Fruit fly (Drosophila melanogaster) whole organism, embryonic: ENCODE results near the gene CG4730.

ENCODE experiments used
- CG10274 ChIP-seq: fragments of 200-800 bp; sonication (Bioruptor generic); optimal IDR thresholded peaks from 3 replicates; lab custom pipeline; 2017; ENCODE audit warnings: missing biosample characterization, mild to moderate bottlenecking, missing genetic modification characterization
- CG12071 ChIP-seq: fragments of 200-800 bp; sonication (Bioruptor generic); optimal IDR thresholded peaks from 3 replicates; lab custom pipeline; 2018; ENCODE audit warnings: missing biosample characterization, mild to moderate bottlenecking, missing genetic modification characterization
- CG12659 ChIP-seq: fragments of 200-800 bp; sonication (Bioruptor generic); optimal IDR thresholded peaks from 3 replicates; lab custom pipeline; 2017; ENCODE audit warnings: mild to moderate bottlenecking, missing biosample characterization, missing genetic modification reagents, missing genetic modification characterization
- CG13775 ChIP-seq: fragments of 200-800 bp; sonication (Bioruptor generic); optimal IDR thresholded peaks from 3 replicates; lab custom pipeline; 2017; ENCODE audit warnings: missing biosample characterization, mild to moderate bottlenecking, missing genetic modification characterization
- CG16813 ChIP-seq: fragments of 200-800 bp; sonication (Bioruptor generic); IDR thresholded peaks from 3 replicates; pipeline ENCODE4 v1.3.6; 2022; ENCODE audit warnings: missing biosample characterization, missing genetic modification characterization; ENCODE audit not compliant: partially characterized antibody
- CG16863 ChIP-seq: fragments of 200-800 bp; sonication (Bioruptor generic); optimal IDR thresholded peaks from 3 replicates; lab custom pipeline; 2016; ENCODE audit warnings: missing biosample characterization, missing genetic modification characterization
- CG17186 ChIP-seq: fragments of 200-800 bp; sonication (Bioruptor generic); optimal IDR thresholded peaks from 3 replicates; lab custom pipeline; 2017; ENCODE audit warnings: missing biosample characterization, missing genetic modification reagents, missing genetic modification characterization
- CG17829 ChIP-seq: fragments of 200-800 bp; optimal IDR thresholded peaks from 2 replicates; lab custom pipeline; 2019; ENCODE audit warnings: missing biosample characterization, mild to moderate bottlenecking, missing genetic modification characterization, moderate library complexity
- CG18011 ChIP-seq: fragments of 200-800 bp; sonication (Bioruptor generic); optimal IDR thresholded peaks from 2 replicates; lab custom pipeline; 2017; ENCODE audit warnings: missing biosample characterization, missing genetic modification characterization, mild to moderate bottlenecking, moderate library complexity, missing genotype
- CG18476 ChIP-seq: fragments of 200-800 bp; sonication (Bioruptor generic); optimal IDR thresholded peaks from 2 replicates; lab custom pipeline; 2016; ENCODE audit warnings: missing biosample characterization, mild to moderate bottlenecking, missing genetic modification characterization
- CG2120 ChIP-seq: fragments of 200-800 bp; sonication (Bioruptor generic); optimal IDR thresholded peaks from 3 replicates; lab custom pipeline; 2016; ENCODE audit warnings: missing biosample characterization, missing genetic modification characterization
- CG32772 ChIP-seq: fragments of 200-800 bp; sonication (Bioruptor generic); IDR thresholded peaks from 2 replicates; pipeline ENCODE4 v1.3.6; 2022; ENCODE audit warnings: missing biosample characterization, missing genetic modification characterization
- CG34422 ChIP-seq: fragments of 200-800 bp; sonication (Bioruptor generic); IDR thresholded peaks from 3 replicates; pipeline ENCODE4 v1.3.6; 2022; ENCODE audit warnings: missing biosample characterization, missing genetic modification characterization
- CG6654 ChIP-seq: fragments of 200-800 bp; sonication (Bioruptor generic); optimal IDR thresholded peaks from 2 replicates; lab custom pipeline; 2017; ENCODE audit warnings: missing biosample characterization, mild to moderate bottlenecking, missing genetic modification characterization
- CG6813 ChIP-seq: fragments of 200-800 bp; sonication (Bioruptor generic); optimal IDR thresholded peaks from 2 replicates; lab custom pipeline; 2017; ENCODE audit warnings: missing biosample characterization, missing genetic modification characterization, mild to moderate bottlenecking, moderate library complexity, missing genetic modification reagents
- CG7271 ChIP-seq: fragments of 200-800 bp; sonication (Bioruptor generic); optimal IDR thresholded peaks from 2 replicates; lab custom pipeline; 2018; ENCODE audit warnings: missing biosample characterization, mild to moderate bottlenecking, missing genetic modification characterization, moderate library complexity
- CG7987 ChIP-seq: fragments of 200-800 bp; sonication (Bioruptor generic); optimal IDR thresholded peaks from 2 replicates; lab custom pipeline; 2018; ENCODE audit warnings: missing biosample characterization, mild to moderate bottlenecking, missing genetic modification characterization, moderate library complexity
- CG8924 ChIP-seq: fragments of 200-800 bp; optimal IDR thresholded peaks from 3 replicates; lab custom pipeline; 2019; ENCODE audit warnings: missing biosample characterization, mild to moderate bottlenecking, missing genetic modification characterization, moderate library complexity
- CG8944 ChIP-seq: fragments of 200-800 bp; sonication (Bioruptor generic); optimal IDR thresholded peaks from 3 replicates; lab custom pipeline; 2016; ENCODE audit warnings: missing biosample characterization, missing genetic modification characterization
- CG9609 ChIP-seq: fragments of 200-800 bp; sonication (Bioruptor generic); optimal IDR thresholded peaks from 3 replicates; lab custom pipeline; 2016; ENCODE audit warnings: missing biosample characterization, missing genetic modification characterization
- CG9817 ChIP-seq: fragments of 200-800 bp; sonication (Bioruptor generic); optimal IDR thresholded peaks from 2 replicates; lab custom pipeline; 2018; ENCODE audit warnings: missing biosample characterization, mild to moderate bottlenecking, missing genetic modification characterization, moderate library complexity
- CG9932 ChIP-seq: fragments of 200-800 bp; sonication (Bioruptor generic); IDR thresholded peaks from 2 replicates; pipeline ENCODE4 v1.3.6; 2022; ENCODE audit warnings: missing biosample characterization, missing genetic modification characterization
- CkIIα-i1 ChIP-seq: fragments of 200-800 bp; sonication (Bioruptor generic); IDR thresholded peaks from 2 replicates; pipeline ENCODE4 v1.3.6; 2022; ENCODE audit warnings: missing biosample characterization, missing genetic modification characterization
- Elba2 ChIP-seq: fragments of 200-800 bp; sonication (Bioruptor generic); optimal IDR thresholded peaks from 3 replicates; lab custom pipeline; 2016; ENCODE audit warnings: missing biosample characterization, missing genetic modification characterization
- Gsc ChIP-seq: fragments of 200-800 bp; sonication (Bioruptor generic); IDR thresholded peaks from 2 replicates; pipeline ENCODE4 v1.3.6; 2022; ENCODE audit warnings: missing biosample characterization, missing genetic modification characterization
- PHDP ChIP-seq: fragments of 200-800 bp; sonication (Bioruptor generic); optimal IDR thresholded peaks from 3 replicates; lab custom pipeline; 2018; ENCODE audit warnings: missing biosample characterization, mild to moderate bottlenecking, missing genetic modification characterization, moderate library complexity
- Poxn ChIP-seq: fragments of 200-800 bp; sonication (Bioruptor generic); IDR thresholded peaks from 2 replicates; pipeline ENCODE4 v1.3.6; 2022; ENCODE audit warnings: missing biosample characterization, missing genetic modification characterization
- Ravus ChIP-seq: fragments of 200-800 bp; sonication (Bioruptor generic); IDR thresholded peaks from 2 replicates; pipeline ENCODE4 v1.3.6; 2022; ENCODE audit warnings: missing biosample characterization, missing genetic modification characterization
- Stat92E ChIP-seq, 3 experiments: fragments of >200 bp in 2 of 3; fragments of 200-800 bp in 1 of 3; sonication (Bioruptor generic) in 1 of 3; optimal IDR thresholded peaks; 2 replicates each; lab custom pipeline; 2017 to 2019; ENCODE audit warnings: missing biosample characterization in 3 of 3, missing genetic modification characterization in 3 of 3, mild to moderate bottlenecking in 1 of 3, moderate library complexity in 1 of 3
- ato ChIP-seq: fragments of 200-800 bp; sonication (Bioruptor generic); IDR thresholded peaks from 2 replicates; pipeline ENCODE4 v1.3.6; 2022; ENCODE audit warnings: missing biosample characterization, missing genetic modification characterization; ENCODE audit not compliant: partially characterized antibody
- bbx ChIP-seq: fragments of 200-800 bp; sonication (Bioruptor generic); IDR thresholded peaks from 2 replicates; pipeline ENCODE4 v1.3.6; 2022; ENCODE audit warnings: missing biosample characterization, missing genetic modification characterization; ENCODE audit not compliant: partially characterized antibody
- corto ChIP-seq: fragments of 200-800 bp; sonication (Bioruptor generic); optimal IDR thresholded peaks from 2 replicates; lab custom pipeline; 2016; ENCODE audit warnings: missing biosample characterization, mild to moderate bottlenecking, missing genetic modification characterization, moderate library complexity
- exex ChIP-seq: fragments of 200-800 bp; sonication (Bioruptor generic); optimal IDR thresholded peaks from 4 replicates; lab custom pipeline; 2018; ENCODE audit warnings: missing biosample characterization, mild to moderate bottlenecking, missing genetic modification characterization, moderate library complexity
- fd3F ChIP-seq: fragments of 200-800 bp; sonication (Bioruptor generic); optimal IDR thresholded peaks from 2 replicates; lab custom pipeline; 2018; ENCODE audit warnings: missing biosample characterization, mild to moderate bottlenecking, missing genetic modification characterization, moderate library complexity
- fd96Cb ChIP-seq: fragments of 200-800 bp; sonication (Bioruptor generic); optimal IDR thresholded peaks from 2 replicates; lab custom pipeline; 2018; ENCODE audit warnings: missing biosample characterization, mild to moderate bottlenecking, missing genetic modification characterization, moderate library complexity
- gt ChIP-seq: fragments of 200-800 bp; sonication (Bioruptor generic); IDR thresholded peaks from 2 replicates; pipeline ENCODE4 v1.3.6; 2022; ENCODE audit warnings: missing biosample characterization, missing genetic modification characterization
- hkb ChIP-seq, 2 experiments: fragments of 200-800 bp in 1 of 2; fragments of >200 bp in 1 of 2; sonication (Bioruptor generic) in 1 of 2; IDR thresholded peaks in 1 of 2; optimal IDR thresholded peaks in 1 of 2; 2 replicates each; pipeline versions ENCODE4 v1.3.6 to Lab custom; 2017 to 2022; ENCODE audit warnings: missing biosample characterization in 1 of 2, missing genetic modification characterization in 1 of 2
- inv ChIP-seq: fragments of 200-800 bp; sonication (Bioruptor generic); IDR thresholded peaks from 2 replicates; pipeline ENCODE4 v1.3.6; 2022; ENCODE audit warnings: missing biosample characterization, missing genetic modification characterization; ENCODE audit not compliant: partially characterized antibody
- kah ChIP-seq: fragments of 200-800 bp; sonication (Bioruptor generic); optimal IDR thresholded peaks from 2 replicates; lab custom pipeline; 2018; ENCODE audit warnings: missing biosample characterization, mild to moderate bottlenecking, missing genetic modification characterization
- onecut ChIP-seq: fragments of 200-800 bp; sonication (Bioruptor generic); IDR thresholded peaks from 2 replicates; pipeline ENCODE4 v1.3.6; 2022; ENCODE audit warnings: missing biosample characterization, missing genetic modification characterization
- org-1 ChIP-seq: fragments of 200-800 bp; sonication (Bioruptor generic); optimal IDR thresholded peaks from 2 replicates; lab custom pipeline; 2017; ENCODE audit warnings: missing biosample characterization, missing genetic modification characterization
- pho ChIP-seq: fragments of 200-800 bp; sonication (Bioruptor generic); optimal IDR thresholded peaks from 2 replicates; lab custom pipeline; 2016; ENCODE audit warnings: missing biosample characterization, missing genetic modification characterization
- pita ChIP-seq: fragments of 200-800 bp; sonication (Bioruptor generic); optimal IDR thresholded peaks from 2 replicates; lab custom pipeline; 2017; ENCODE audit warnings: missing biosample characterization, mild to moderate bottlenecking, missing genetic modification characterization
- rib ChIP-seq: fragments of 200-800 bp; sonication (Bioruptor generic); IDR thresholded peaks from 2 replicates; pipeline ENCODE4 v1.3.6; 2022; ENCODE audit warnings: missing biosample characterization, missing genetic modification characterization
- sens-2 ChIP-seq: fragments of 200-800 bp; sonication (Bioruptor generic); IDR thresholded peaks from 2 replicates; pipeline ENCODE4 v1.3.6; 2022; ENCODE audit warnings: missing biosample characterization, missing genetic modification characterization
- stwl ChIP-seq: fragments of 200-800 bp; sonication (Bioruptor generic); optimal IDR thresholded peaks from 3 replicates; lab custom pipeline; 2018; ENCODE audit warnings: missing biosample characterization, mild to moderate bottlenecking, missing genetic modification characterization, moderate library complexity
- sug ChIP-seq: fragments of 200-800 bp; optimal IDR thresholded peaks from 2 replicates; lab custom pipeline; 2019; ENCODE audit warnings: missing biosample characterization, mild to moderate bottlenecking, missing genetic modification characterization, moderate library complexity
- trh ChIP-seq: fragments of 200-800 bp; sonication (Bioruptor generic); optimal IDR thresholded peaks from 2 replicates; lab custom pipeline; 2016; ENCODE audit warnings: missing biosample characterization, missing genetic modification characterization
- usp ChIP-seq: fragments of >200 bp; optimal IDR thresholded peaks from 2 replicates; lab custom pipeline; 2017; ENCODE audit warnings: missing biosample characterization, missing genetic modification characterization

The CG4730 gene

DNA sequence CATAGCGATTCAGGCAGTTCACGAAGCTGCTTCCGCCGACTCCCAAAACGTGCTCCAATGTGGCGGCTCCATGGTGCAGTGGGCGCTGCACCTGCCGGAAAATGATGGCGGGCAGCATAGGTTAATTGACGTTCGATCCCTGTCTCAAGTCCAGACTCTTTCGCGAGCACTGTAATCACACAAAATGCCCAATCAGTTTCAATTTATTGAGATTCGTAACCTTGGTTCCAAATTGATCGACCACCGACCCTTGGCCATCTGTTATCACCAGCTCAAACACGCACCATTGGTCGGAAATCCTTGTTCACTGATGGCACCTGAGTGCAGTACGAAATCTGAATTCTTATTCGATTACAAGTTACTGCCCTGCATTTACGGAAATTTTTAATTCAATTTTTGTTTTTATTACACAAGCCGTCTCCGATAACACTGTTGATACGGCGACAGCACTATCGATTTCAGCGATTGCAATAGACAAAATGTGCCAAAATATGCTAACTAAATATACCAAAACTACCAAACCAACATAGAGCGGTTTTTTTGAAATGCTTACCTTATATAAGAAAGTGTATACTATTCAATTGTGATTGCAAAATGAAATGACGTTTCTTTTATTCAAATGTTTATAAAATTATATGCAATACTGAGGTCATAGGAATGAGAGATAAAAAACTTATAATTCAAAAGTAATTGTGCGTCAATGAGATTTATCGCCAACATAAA, 8.4 kb upstream of the CG4730 start, which contains the start of gene CLS (continued):
- no peak for TF ChIP-seq onecut (GFP tag; lab: Robert Waterston, UW)
- peak; percentile 15; the same call in 1 of the 2 replicates for TF ChIP-seq inv (GFP tag; lab: Robert Waterston, UW)
- peak; percentile 7 for TF ChIP-seq PHDP (tag; lab: Kevin White, UChicago)
- TF ChIP-seq sug = peak; percentile 14
- TF ChIP-seq CG8924 (tag; lab: Kevin White, UChicago) = no peak
- TF ChIP-seq CG16813 (GFP tag; lab: Robert Waterston, UW) = peak; percentile 56; the same call in 2 of the 3 replicates
- peak; percentile 4 for TF ChIP-seq CG17186
- no peak for TF ChIP-seq rib (GFP tag; lab: Robert Waterston, UW)
- no peak for TF ChIP-seq fd3F (GFP tag; lab: Kevin White, UChicago)
- no peak for TF ChIP-seq CG7271 (tag; lab: Kevin White, UChicago)
- TF ChIP-seq CG34422 (GFP tag; lab: Robert Waterston, UW) = no peak
- peak; percentile 30 for TF ChIP-seq CG12659
- no peak for TF ChIP-seq fd96Cb (tag; lab: Kevin White, UChicago)
- peak; percentile 32; the same call in 1 of the 2 replicates for TF ChIP-seq ato (GFP tag; lab: Robert Waterston, UW)
- TF ChIP-seq CG6813 (GFP tag; lab: Kevin White, UChicago) = no peak
- TF ChIP-seq sens-2 (GFP tag; lab: Robert Waterston, UW) = no peak
- no peak for TF ChIP-seq trh (GFP tag; lab: Kevin White, UChicago)
- TF ChIP-seq hkb (optimal IDR thresholded peaks at IDR 0.05; lab: Kevin White, UChicago) = no peak
- no peak for TF ChIP-seq hkb (GFP tag; IDR thresholded peaks at IDR 0.05; lab: Robert Waterston, UW)
- no peak for TF ChIP-seq CG8944 (GFP tag; lab: Kevin White, UChicago)
- TF ChIP-seq Gsc (GFP tag; lab: Robert Waterston, UW) = no peak
- TF ChIP-seq CG6654 (GFP tag; lab: Kevin White, UChicago) = no peak
- TF ChIP-seq CG10274 = no peak
- TF ChIP-seq org-1 = no peak
- no peak for TF ChIP-seq CG18011 (GFP tag; lab: Kevin White, UChicago)
- no peak for TF ChIP-seq exex
- TF ChIP-seq CG18476 (GFP tag; lab: Kevin White, UChicago) = no peak
- TF ChIP-seq bbx = peak; percentile 67
- no peak for TF ChIP-seq CG12071
- no peak for TF ChIP-seq CG13775 (GFP tag; lab: Kevin White, UChicago)
- no peak for TF ChIP-seq CG2120 (GFP tag; lab: Kevin White, UChicago)
- TF ChIP-seq CG9932 = no peak
- no peak for TF ChIP-seq usp (GFP tag; lab: Kevin White, UChicago)
- TF ChIP-seq gt = no peak
- TF ChIP-seq Ravus (GFP tag; lab: Robert Waterston, UW) = no peak
- TF ChIP-seq CG9817 (tag; lab: Kevin White, UChicago) = no peak
- TF ChIP-seq corto (GFP tag; lab: Kevin White, UChicago) = no peak
- TF ChIP-seq Stat92E (GFP tag; optimal IDR thresholded peaks at IDR 0.05; lab: Kevin White, UChicago) = no peak
- TF ChIP-seq pita = no peak
- no peak for TF ChIP-seq CG9609
- TF ChIP-seq stwl = peak; percentile 84
- TF ChIP-seq pho = no peak
- no peak for TF ChIP-seq CkIIα-i1 (GFP tag; lab: Robert Waterston, UW)
- TF ChIP-seq Poxn (GFP tag; lab: Robert Waterston, UW) = no peak
- TF ChIP-seq CG17829 (tag; lab: Kevin White, UChicago) = no peak
- no peak for TF ChIP-seq CG16863
- TF ChIP-seq CG7987 = no peak
- no peak for TF ChIP-seq Elba2
- TF ChIP-seq CG32772 (GFP tag; lab: Robert Waterston, UW) = no peak
- no peak for TF ChIP-seq kah
